Fruit fly (Drosophila melanogaster): ENCODE data around the gene mtd.
A peak's percentile ranks its signal among the peaks of the same experiment; 100 is the strongest.

mtd gene

DNA sequence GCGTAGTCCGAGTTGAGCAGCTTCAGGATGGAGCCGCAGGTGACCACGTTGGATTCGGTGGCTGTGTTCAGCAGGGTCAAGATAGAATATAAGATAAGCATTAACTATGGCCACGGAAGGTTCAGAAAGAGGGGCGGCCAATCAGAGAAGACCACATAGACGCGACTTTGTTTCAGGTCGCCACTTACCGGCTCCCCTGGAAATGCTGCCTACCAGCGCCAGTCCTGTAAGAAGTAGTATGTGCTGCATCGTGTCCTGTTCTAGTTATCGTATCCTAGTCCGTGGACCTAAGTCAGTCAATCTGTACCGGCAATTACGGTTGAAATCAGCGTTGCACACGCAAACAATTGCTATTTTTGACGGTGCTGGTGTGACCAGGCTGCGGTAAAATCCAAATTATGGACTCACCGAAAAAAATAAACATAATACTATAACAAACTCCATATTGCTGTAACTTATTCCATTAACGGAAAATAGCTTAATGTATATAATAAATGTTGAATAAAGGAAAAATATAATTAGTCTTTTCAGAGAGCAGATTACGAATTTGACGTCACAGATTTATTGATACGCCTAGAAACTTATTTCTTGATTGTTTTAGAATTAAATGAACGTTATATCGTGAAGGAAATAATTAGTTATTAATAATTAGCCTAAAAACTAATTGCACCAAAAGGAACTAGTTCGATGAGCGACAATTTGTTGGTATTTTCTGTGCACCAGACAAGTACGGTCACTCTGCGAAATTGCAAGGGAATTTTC is 4.3 kb upstream of the mtd start, which contains the start of the genes CG11999 and CG1161 (continued):
- TF ChIP-seq Vsx1 (GFP tag; optimal IDR thresholded peaks at IDR 0.05): peak; percentile 96
- TF ChIP-seq Rfx (GFP tag; IDR thresholded peaks at IDR 0.05): no peak
- TF ChIP-seq CG8924 (tag; optimal IDR thresholded peaks at IDR 0.05): peak; percentile 46
- TF ChIP-seq trem (tag; optimal IDR thresholded peaks at IDR 0.05): peak; percentile 30
- peak; percentile 38 for TF ChIP-seq CG13287 (GFP tag; IDR thresholded peaks at IDR 0.05; ENCODE audit: partially characterized antibody)
- TF ChIP-seq CG18262 (tag; optimal IDR thresholded peaks at IDR 0.05): peak; percentile 34
- no peak for TF ChIP-seq CG2889 (GFP tag; IDR thresholded peaks at IDR 0.05)
- TF ChIP-seq CG17361 (GFP tag; IDR thresholded peaks at IDR 0.05): peak; percentile 60; the same call in 2 of the 3 replicates
- peak; percentile 70 for TF ChIP-seq gfzf (GFP tag; optimal IDR thresholded peaks at IDR 0.05)
- TF ChIP-seq CG7556 (GFP tag; optimal IDR thresholded peaks at IDR 0.05): peak; percentile 17
- no peak for TF ChIP-seq CG5245 (GFP tag; optimal IDR thresholded peaks at IDR 0.05)
- TF ChIP-seq zen (tag; optimal IDR thresholded peaks at IDR 0.05): peak; percentile 40
- peak; percentile 82 for TF ChIP-seq sens (GFP tag)
- peak; percentile 33 for TF ChIP-seq pzg (GFP tag; optimal IDR thresholded peaks at IDR 0.05)
- no peak for TF ChIP-seq Side (GFP tag; optimal IDR thresholded peaks at IDR 0.05)
- TF ChIP-seq nom (GFP tag; optimal IDR thresholded peaks at IDR 0.05): peak; percentile 16
- peak; percentile 22 for TF ChIP-seq CG4424 (GFP tag; optimal IDR thresholded peaks at IDR 0.05)
- TF ChIP-seq MESR4 (GFP tag; optimal IDR thresholded peaks at IDR 0.05): peak; percentile 66

- peak in 1 of 2 experiments; percentile 33 for TF ChIP-seq crp (GFP tag; optimal IDR thresholded peaks at IDR 0.05)
- TF ChIP-seq HHEX (GFP tag; optimal IDR thresholded peaks at IDR 0.05): no peak
- TF ChIP-seq CG17359 (tag; optimal IDR thresholded peaks at IDR 0.05): no peak
- no peak for TF ChIP-seq ato (GFP tag; IDR thresholded peaks at IDR 0.05; ENCODE audit: partially characterized antibody)
- TF ChIP-seq CG2889 (GFP tag; IDR thresholded peaks at IDR 0.05): no peak
- no peak for TF ChIP-seq stwl (tag; optimal IDR thresholded peaks at IDR 0.05)
- no peak for TF ChIP-seq CG15073 (GFP tag; optimal IDR thresholded peaks at IDR 0.05)
- TF ChIP-seq Optix (GFP tag; IDR thresholded peaks at IDR 0.05): no peak
- TF ChIP-seq Trl (optimal IDR thresholded peaks at IDR 0.05): peak; percentile 24 to 45
- TF ChIP-seq Trl (GFP tag; optimal IDR thresholded peaks at IDR 0.05): no peak
- peak; percentile 38 for TF ChIP-seq CG1832 (GFP tag; optimal IDR thresholded peaks at IDR 0.05)
- TF ChIP-seq Adf1 (GFP tag; IDR thresholded peaks at IDR 0.05): peak; percentile 18; the same call in 1 of the 2 replicates
- peak; percentile 15 for TF ChIP-seq Deaf1 (tag; optimal IDR thresholded peaks at IDR 0.05)
- TF ChIP-seq onecut (GFP tag; IDR thresholded peaks at IDR 0.05): peak; percentile 93
- no peak for TF ChIP-seq tin (GFP tag; optimal IDR thresholded peaks at IDR 0.05)
- TF ChIP-seq ewg (GFP tag; optimal IDR thresholded peaks at IDR 0.05): peak; percentile 60
- TF ChIP-seq Xrp1 (GFP tag; IDR thresholded peaks at IDR 0.05): no peak
- no peak for TF ChIP-seq CG6683 (GFP tag; optimal IDR thresholded peaks at IDR 0.05)
- TF ChIP-seq Oli (tag; optimal IDR thresholded peaks at IDR 0.05): no peak
- TF ChIP-seq hkb (optimal IDR thresholded peaks at IDR 0.05): no peak
- no peak for TF ChIP-seq hkb (GFP tag; IDR thresholded peaks at IDR 0.05)
- TF ChIP-seq CG1024 (GFP tag; IDR thresholded peaks at IDR 0.05): no peak
- no peak for TF ChIP-seq sna (GFP tag; IDR thresholded peaks at IDR 0.05; ENCODE audit: partially characterized antibody)
- TF ChIP-seq CG32772 (GFP tag; IDR thresholded peaks at IDR 0.05): no peak
- TF ChIP-seq CG8388 (GFP tag; optimal IDR thresholded peaks at IDR 0.05): no peak
- TF ChIP-seq Scr (GFP tag; IDR thresholded peaks at IDR 0.05; ENCODE audit: partially characterized antibody): no peak
- no peak for TF ChIP-seq pnt (GFP tag; optimal IDR thresholded peaks at IDR 0.05)
- no peak for TF ChIP-seq CG6272 (GFP tag; IDR thresholded peaks at IDR 0.05)
- no peak for TF ChIP-seq ci (GFP tag; IDR thresholded peaks at IDR 0.05)
- TF ChIP-seq gsb (GFP tag; IDR thresholded peaks at IDR 0.05): no peak
- no peak for TF ChIP-seq CG14965 (GFP tag; optimal IDR thresholded peaks at IDR 0.05; ENCODE audit: borderline replicate concordance)
These were observed 3.4 kb downstream of the mtd start for dm6 chr3R:5346707-5347323.

Data from whole organism, embryonic.